Worm (Caenorhabditis elegans): ENCODE data around the gene eif-2Bdelta.

The eif-2Bdelta gene

ce11 chrV:9506931-9507330 lies 6.7 kb upstream of the eif-2Bdelta start:
- TF ChIP-seq nhr-80 (tag; optimal IDR thresholded peaks at IDR 0.05) (peak; percentile 73), madf-8 (GFP tag; conservative IDR thresholded peaks at IDR 0.05) (no peak), let-607 (tag; optimal IDR thresholded peaks at IDR 0.05) (peak; percentile 40 to 83), Y53G8AR.9 (GFP tag; conservative IDR thresholded peaks at IDR 0.05) (no peak), nfyb-1 (GFP tag; IDR thresholded peaks at IDR 0.05) (no peak), madf-3 (GFP tag; IDR thresholded peaks at IDR 0.05) (no peak), athp-1 (tag; optimal IDR thresholded peaks at IDR 0.05) (no peak)

ce11 chrV:9507742-9508141 lies 5.9 kb upstream of the eif-2Bdelta start, which contains the start of gene acs-14:
Gene acs-14 (plus strand): TSS chrV:9508132.
- TF ChIP-seq D2030.7 (GFP tag; IDR thresholded peaks at IDR 0.05) (no peak), sptf-2 (GFP tag; optimal IDR thresholded peaks at IDR 0.05) (no peak), ceh-58 (GFP tag; IDR thresholded peaks at IDR 0.05) (no peak), nhr-80 (tag; optimal IDR thresholded peaks at IDR 0.05) (peak; percentile 14)

ce11 chrV:9509597-9509996 lies 4.0 kb upstream of the eif-2Bdelta start:
- no peak for TF ChIP-seq hlh-26 (GFP tag; conservative IDR thresholded peaks at IDR 0.05)
- TF ChIP-seq hlh-12 (tag; optimal IDR thresholded peaks at IDR 0.05), result no peak
- TF ChIP-seq rcor-1 (GFP tag; IDR thresholded peaks at IDR 0.05), result no peak
- TF ChIP-seq ets-4 (GFP tag; optimal IDR thresholded peaks at IDR 0.05), result no peak
- no peak for TF ChIP-seq efl-1 (GFP tag; optimal IDR thresholded peaks at IDR 0.05)
- no peak for TF ChIP-seq snpc-1.1 (tag; optimal IDR thresholded peaks at IDR 0.05; ENCODE audit: insufficient read depth)
- no peak for TF ChIP-seq lin-26 (GFP tag; IDR thresholded peaks at IDR 0.05)
- TF ChIP-seq B0035.1 (tag; optimal IDR thresholded peaks at IDR 0.05), result no peak
- TF ChIP-seq ekl-4 (GFP tag; IDR thresholded peaks at IDR 0.05), result no peak
- no peak for TF ChIP-seq egl-44 (GFP tag; IDR thresholded peaks at IDR 0.05)
- TF ChIP-seq F55B11.4 (tag; optimal IDR thresholded peaks at IDR 0.05; ENCODE audit: borderline replicate concordance, insufficient read depth), result no peak
- no peak for TF ChIP-seq F33H1.4 (GFP tag; IDR thresholded peaks at IDR 0.05)
- no peak for TF ChIP-seq unc-130 (GFP tag; optimal IDR thresholded peaks at IDR 0.05)
- TF ChIP-seq B0261.1 (tag; optimal IDR thresholded peaks at IDR 0.05), result no peak

ce11 chrV:9516280-9516679 lies 2.7 kb downstream of the eif-2Bdelta start:
- TF ChIP-seq Y53G8AR.9 (GFP tag; conservative IDR thresholded peaks at IDR 0.05) (no peak), pha-4 (tag; optimal IDR thresholded peaks at IDR 0.05) (no peak), ama-1 (optimal IDR thresholded peaks at IDR 0.05) (no peak), ama-1 (GFP tag; optimal IDR thresholded peaks at IDR 0.05) (no peak), nhr-80 (tag; optimal IDR thresholded peaks at IDR 0.05) (peak; percentile 15), hmg-20 (GFP tag; IDR thresholded peaks at IDR 0.05) (no peak), B0261.1 (tag; optimal IDR thresholded peaks at IDR 0.05) (no peak), F23B12.7 (tag; optimal IDR thresholded peaks at IDR 0.05; ENCODE audit: insufficient read depth) (no peak), sdz-38 (tag; optimal IDR thresholded peaks at IDR 0.05) (no peak), mxl-1 (tag; optimal IDR thresholded peaks at IDR 0.05) (no peak), hlh-26 (GFP tag; conservative IDR thresholded peaks at IDR 0.05) (no peak), lin-40 (tag; optimal IDR thresholded peaks at IDR 0.05) (peak; percentile 45), lir-1 (GFP tag; conservative IDR thresholded peaks at IDR 0.05) (no peak), madf-8 (GFP tag; conservative IDR thresholded peaks at IDR 0.05) (no peak), K12H6.12 (tag; optimal IDR thresholded peaks at IDR 0.05) (no peak), hmg-1.2 (GFP tag; IDR thresholded peaks at IDR 0.05) (no peak), cebp-1 (GFP tag; IDR thresholded peaks at IDR 0.05) (no peak), cebp-1 (tag; optimal IDR thresholded peaks at IDR 0.05) (no peak), madf-3 (GFP tag; IDR thresholded peaks at IDR 0.05) (no peak), lin-26 (GFP tag; IDR thresholded peaks at IDR 0.05) (peak; percentile 65; the same call in 1 of the 2 replicates), mes-4 (tag; optimal IDR thresholded peaks at IDR 0.05) (no peak), Y53F4B.3 (GFP tag; IDR thresholded peaks at IDR 0.05) (no peak), zim-3 (tag; optimal IDR thresholded peaks at IDR 0.05) (no peak), C06A6.2 (GFP tag; conservative IDR thresholded peaks at IDR 0.05) (peak; percentile 43; the same call in 1 of the 2 replicates), Y67H2A.10 (GFP tag; conservative IDR thresholded peaks at IDR 0.05) (no peak), somi-1 (GFP tag; optimal IDR thresholded peaks at IDR 0.05) (peak; percentile 78), Y56A3A.18 (GFP tag; IDR thresholded peaks at IDR 0.05) (0 out of 2 replicates have a peak, but pooled peaks have one; percentile 33), ceh-58 (GFP tag; IDR thresholded peaks at IDR 0.05) (no peak)
